Fruit fly (Drosophila melanogaster): ENCODE data around the gene CG2217.

Gene CG2217

dm6 chr3R:30466515-30466914 lies 43.7 kb upstream of the CG2217 start:
- TF ChIP-seq crol (GFP tag; IDR thresholded peaks at IDR 0.05) (peak; percentile 75), tll (GFP tag; optimal IDR thresholded peaks at IDR 0.05) (peak in 1 of 2 experiments; percentile 31), abd-A (tag; optimal IDR thresholded peaks at IDR 0.05) (no peak), Pdp1 (GFP tag; optimal IDR thresholded peaks at IDR 0.05) (peak in 1 of 2 experiments; percentile 95), D (optimal IDR thresholded peaks at IDR 0.05) (no peak), D (GFP tag; optimal IDR thresholded peaks at IDR 0.05) (no peak), chm (GFP tag; IDR thresholded peaks at IDR 0.05) (0 out of 2 replicates have a peak, but pooled peaks have one; percentile 27), twi (tag; optimal IDR thresholded peaks at IDR 0.05) (peak; percentile 30), vvl (GFP tag; IDR thresholded peaks at IDR 0.05) (0 out of 2 replicates have a peak, but pooled peaks have one; percentile 15), z (GFP tag; IDR thresholded peaks at IDR 0.05) (0 out of 3 replicates have a peak, but pooled peaks have one; percentile 30), Dip2 (GFP tag; IDR thresholded peaks at IDR 0.05) (no peak), sd (tag; optimal IDR thresholded peaks at IDR 0.05) (peak; percentile 10), ato (GFP tag; IDR thresholded peaks at IDR 0.05; ENCODE audit: partially characterized antibody) (peak; percentile 33; the same call in 1 of the 2 replicates), chinmo (GFP tag; IDR thresholded peaks at IDR 0.05; ENCODE audit: partially characterized antibody) (0 out of 4 replicates have a peak, but pooled peaks have one; percentile 28), insv (GFP tag; optimal IDR thresholded peaks at IDR 0.05) (no peak), onecut (GFP tag; IDR thresholded peaks at IDR 0.05) (0 out of 2 replicates have a peak, but pooled peaks have one; percentile 7), CG15514 (GFP tag; optimal IDR thresholded peaks at IDR 0.05) (peak; percentile 4), cg (GFP tag; optimal IDR thresholded peaks at IDR 0.05) (peak; percentile 46)

dm6 chr3R:30465775-30466494 lies 43.2 kb upstream of the CG2217 start, which contains the start of gene PH4alphaEFB:
TSS of gene PH4alphaEFB (plus strand) at chr3R:30466050.
- peak; percentile 3 for TF ChIP-seq wek (GFP tag; optimal IDR thresholded peaks at IDR 0.05)
- peak in 1 of 3 experiments; percentile 56 for TF ChIP-seq Stat92E (GFP tag; optimal IDR thresholded peaks at IDR 0.05)
- TF ChIP-seq CG9215 (GFP tag; IDR thresholded peaks at IDR 0.05) = no peak
- TF ChIP-seq pzg (GFP tag; optimal IDR thresholded peaks at IDR 0.05) = peak; percentile 9
- TF ChIP-seq CG5180 (GFP tag; optimal IDR thresholded peaks at IDR 0.05) = no peak
- TF ChIP-seq Bdp1 (GFP tag; optimal IDR thresholded peaks at IDR 0.05) = no peak
- TF ChIP-seq unc-4 (GFP tag; IDR thresholded peaks at IDR 0.05; ENCODE audit: partially characterized antibody) = no peak; the same call in 1 of the 2 replicates
- no peak for TF ChIP-seq br (optimal IDR thresholded peaks at IDR 0.05)
- TF ChIP-seq ewg (GFP tag; optimal IDR thresholded peaks at IDR 0.05) = peak; percentile 76
- no peak for TF ChIP-seq CG3847 (GFP tag; IDR thresholded peaks at IDR 0.05)
- 0 out of 3 replicates have a peak, but pooled peaks have one; percentile 22 for TF ChIP-seq Opbp (GFP tag; IDR thresholded peaks at IDR 0.05; ENCODE audit: partially characterized antibody)
- no peak for TF ChIP-seq Ets65A (GFP tag)
- no peak for TF ChIP-seq CG31224 (GFP tag; IDR thresholded peaks at IDR 0.05)
- TF ChIP-seq CG2889 (GFP tag; IDR thresholded peaks at IDR 0.05) = no peak
- 0 out of 3 replicates have a peak, but pooled peaks have one; percentile 28 for TF ChIP-seq CG2199 (GFP tag; IDR thresholded peaks at IDR 0.05)
- peak; percentile 75 for TF ChIP-seq CG34224 (GFP tag; IDR thresholded peaks at IDR 0.05; ENCODE audit: partially characterized antibody)
- peak; percentile 27; the same call in 1 of the 2 replicates for TF ChIP-seq hbn (GFP tag; IDR thresholded peaks at IDR 0.05; ENCODE audit: partially characterized antibody)
- no peak for TF ChIP-seq E2f1 (GFP tag; IDR thresholded peaks at IDR 0.05)
- peak; percentile 56; the same call in 2 of the 3 replicates for TF ChIP-seq CG34422 (GFP tag; IDR thresholded peaks at IDR 0.05)
- no peak for TF ChIP-seq klu (GFP tag; IDR thresholded peaks at IDR 0.05)
- peak; percentile 33 for TF ChIP-seq CG2712 (tag; optimal IDR thresholded peaks at IDR 0.05)
- TF ChIP-seq CG33557 (GFP tag; optimal IDR thresholded peaks at IDR 0.05) = peak; percentile 7
- TF ChIP-seq Jarid2 (GFP tag; optimal IDR thresholded peaks at IDR 0.05) = peak; percentile 94
- TF ChIP-seq Deaf1 (tag; optimal IDR thresholded peaks at IDR 0.05) = peak; percentile 59
- peak; percentile 5 for TF ChIP-seq Xbp1 (GFP tag; optimal IDR thresholded peaks at IDR 0.05)
- no peak for TF ChIP-seq CG1603 (tag; optimal IDR thresholded peaks at IDR 0.05)
- peak; percentile 57 for TF ChIP-seq sd (tag; optimal IDR thresholded peaks at IDR 0.05)
- TF ChIP-seq zen2 (GFP tag; IDR thresholded peaks at IDR 0.05; ENCODE audit: partially characterized antibody) = peak; percentile 54; the same call in 2 of the 3 replicates
- no peak for TF ChIP-seq mld (GFP tag; IDR thresholded peaks at IDR 0.05; ENCODE audit: partially characterized antibody)
